Worm (Caenorhabditis elegans) whole organism, mixed stage, embryonic: ENCODE data around the gene math-25.

Experiments used
- blmp-1 ChIP-seq: fragments of 150-350 bp; optimal IDR thresholded peaks from 2 replicates; lab custom pipeline; 2014; ENCODE audit warnings: missing biosample characterization, missing genetic modification characterization
- drap-1 ChIP-seq: fragments of 200-800 bp; sonication (Bioruptor generic); optimal IDR thresholded peaks from 3 replicates; lab custom pipeline; 2018; ENCODE audit warnings: mild to moderate bottlenecking, missing genetic modification characterization, missing compliant biosample characterization
- lin-13 ChIP-seq: fragments of 150-350 bp; optimal IDR thresholded peaks from 2 replicates; lab custom pipeline; 2014; ENCODE audit warnings: missing biosample characterization, missing genetic modification characterization
- nhr-28 ChIP-seq: fragments of 150-350 bp; optimal IDR thresholded peaks from 2 replicates; lab custom pipeline; 2014; ENCODE audit warnings: missing biosample characterization, missing genetic modification characterization
- sptf-1 ChIP-seq: sonication (generic microtip); optimal IDR thresholded peaks from 2 replicates; lab custom pipeline; 2017; ENCODE audit warnings: mild to moderate bottlenecking, missing genetic modification characterization, moderate library complexity, missing compliant biosample characterization
- zip-8 ChIP-seq: fragments of 150-350 bp; optimal IDR thresholded peaks from 2 replicates; lab custom pipeline; 2014; ENCODE audit warnings: missing biosample characterization, missing genetic modification characterization

ce11 chrII:1864278-1864677, 31.6 kb upstream of the math-25 start, which contains the start of gene C16C4.17:
- TF ChIP-seq lin-13 (tag; lab: Kevin White, UChicago), result no peak
- TF ChIP-seq blmp-1 (tag; lab: Kevin White, UChicago), result no peak
- TF ChIP-seq zip-8 (tag; lab: Kevin White, UChicago), result no peak
- TF ChIP-seq nhr-28 (tag; lab: Kevin White, UChicago), result no peak
- TF ChIP-seq drap-1 (GFP tag; lab: Kevin White, UChicago), result no peak
- TF ChIP-seq sptf-1, result no peak
